Worm (Caenorhabditis elegans) whole organism, L3 larva: Measurements from ENCODE around the gene hda-2.

Experiments
- ama-1 ChIP-seq: fragments of 150-350 bp; optimal IDR thresholded peaks from 2 replicates; lab custom pipeline; 2018
- ceh-82 ChIP-seq: fragments of 150-350 bp; optimal IDR thresholded peaks from 2 replicates; lab custom pipeline; 2014; ENCODE audit warnings: missing biosample characterization, missing genetic modification characterization
- eor-1 ChIP-seq, 2 experiments: fragments of 150-350 bp; optimal IDR thresholded peaks; 2 replicates each; lab custom pipeline; 2014 to 2018; ENCODE audit warnings: missing biosample characterization in 2 of 2, missing genetic modification characterization in 2 of 2
- fkh-10 ChIP-seq: sonication (generic microtip); optimal IDR thresholded peaks from 2 replicates; lab custom pipeline; 2017; ENCODE audit warnings: missing biosample characterization, missing genetic modification reagents, missing genetic modification characterization
- lin-15B ChIP-seq: fragments of 150-350 bp; optimal IDR thresholded peaks from 2 replicates; lab custom pipeline; 2014; ENCODE audit warnings: missing biosample characterization, missing genetic modification characterization
- pqm-1 ChIP-seq: fragments of 150-350 bp; optimal IDR thresholded peaks from 2 replicates; lab custom pipeline; 2017; ENCODE audit warnings: missing biosample characterization, missing genetic modification characterization, inconsistent platforms
- unc-39 ChIP-seq: sonication (generic microtip); optimal IDR thresholded peaks from 4 replicates; lab custom pipeline; 2017; ENCODE audit warnings: missing biosample characterization, missing genetic modification characterization
- unc-62 ChIP-seq: fragments of 150-350 bp; sonication (generic microtip); optimal IDR thresholded peaks from 4 replicates; lab custom pipeline; 2014; ENCODE audit warnings: missing biosample characterization, missing genetic modification reagents, missing genetic modification characterization
- ztf-11 ChIP-seq: fragments of 150-350 bp; optimal IDR thresholded peaks from 2 replicates; lab custom pipeline; 2014; ENCODE audit warnings: missing biosample characterization, missing genetic modification characterization
- ztf-4 ChIP-seq: fragments of 150-350 bp; optimal IDR thresholded peaks from 2 replicates; lab custom pipeline; 2014; ENCODE audit warnings: missing biosample characterization, missing genetic modification characterization

ce11 chrII:8037246-8037645, 14.9 kb upstream of the hda-2 start, which contains the start of gene arp-6:
- no peak for TF ChIP-seq ztf-11 (tag; lab: Kevin White, UChicago)
- no peak for TF ChIP-seq ztf-4 (tag; lab: Kevin White, UChicago)
- no peak for TF ChIP-seq ceh-82 (tag; lab: Kevin White, UChicago)
- TF ChIP-seq lin-15B: no peak
- TF ChIP-seq eor-1 (tag; optimal IDR thresholded peaks at IDR 0.05; lab: Kevin White, UChicago): no peak
- no peak for TF ChIP-seq ama-1 (lab: Kevin White, UChicago)
- TF ChIP-seq fkh-10: no peak
- TF ChIP-seq pqm-1 (tag; lab: Kevin White, UChicago): no peak
- TF ChIP-seq unc-39 (tag; lab: Kevin White, UChicago): no peak
- no peak for TF ChIP-seq unc-62 (GFP tag; lab: Kevin White, UChicago)
